Fruit fly (Drosophila melanogaster): Measurements from ENCODE around the gene CG31465.
A peak's percentile ranks its signal among the peaks of the same experiment; 100 is the strongest.

Gene CG31465

DNA sequence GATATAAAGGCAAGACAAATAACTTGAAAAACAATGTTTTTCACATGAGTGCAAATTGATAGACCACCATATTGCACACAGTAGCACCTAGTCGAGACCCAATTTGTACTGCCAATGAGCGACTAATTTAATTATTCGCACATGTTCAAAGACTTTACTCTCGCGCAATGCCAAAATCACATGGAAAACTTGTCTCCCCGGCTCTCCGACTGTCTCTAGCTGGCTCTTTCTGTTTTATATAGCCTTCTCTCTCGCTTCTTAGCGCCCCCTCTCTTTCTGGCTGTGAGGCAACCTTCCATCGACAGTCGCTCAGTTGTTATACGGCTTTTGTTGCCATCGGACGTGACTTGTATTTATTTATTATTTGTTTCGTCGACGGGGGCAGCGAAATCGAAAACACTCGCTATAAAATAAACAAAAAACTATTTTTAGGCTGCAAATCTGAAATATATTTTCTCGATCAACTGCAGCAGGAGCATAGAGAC is 5.6 kb upstream of the CG31465 start, which contains the start of gene CG6656 (continued):
- TF ChIP-seq CG12104 (GFP tag; optimal IDR thresholded peaks at IDR 0.05) = no peak
- TF ChIP-seq CG3407 (GFP tag; optimal IDR thresholded peaks at IDR 0.05) = no peak
- 0 out of 4 replicates have a peak, but pooled peaks have one; percentile 8 for TF ChIP-seq Dll (GFP tag; IDR thresholded peaks at IDR 0.05; ENCODE audit: partially characterized antibody)
- TF ChIP-seq Med (GFP tag) = peak; percentile 81
- TF ChIP-seq CG3838 (GFP tag; optimal IDR thresholded peaks at IDR 0.05) = no peak
- TF ChIP-seq Xbp1 (GFP tag; optimal IDR thresholded peaks at IDR 0.05) = no peak
- TF ChIP-seq CG14441 (GFP tag; IDR thresholded peaks at IDR 0.05) = 0 out of 2 replicates have a peak, but pooled peaks have one; percentile 17
- TF ChIP-seq Fer1 (GFP tag; optimal IDR thresholded peaks at IDR 0.05) = peak; percentile 21
- no peak for TF ChIP-seq CG13624 (GFP tag; optimal IDR thresholded peaks at IDR 0.05)
- TF ChIP-seq pita (GFP tag; optimal IDR thresholded peaks at IDR 0.05) = no peak
- TF ChIP-seq Deaf1 (tag; optimal IDR thresholded peaks at IDR 0.05) = no peak
- TF ChIP-seq slp2 (GFP tag; optimal IDR thresholded peaks at IDR 0.05) = no peak
- no peak for TF ChIP-seq CG2712 (tag; optimal IDR thresholded peaks at IDR 0.05)
- peak; percentile 28; the same call in 1 of the 2 replicates for TF ChIP-seq unc-4 (GFP tag; IDR thresholded peaks at IDR 0.05; ENCODE audit: partially characterized antibody)
- no peak for TF ChIP-seq CG11456 (GFP tag; IDR thresholded peaks at IDR 0.05)
- TF ChIP-seq chinmo (GFP tag; IDR thresholded peaks at IDR 0.05; ENCODE audit: partially characterized antibody) = 0 out of 4 replicates have a peak, but pooled peaks have one; percentile 43
- no peak for TF ChIP-seq CG7963 (GFP tag; IDR thresholded peaks at IDR 0.05; ENCODE audit: partially characterized antibody)
- TF ChIP-seq CG6254 (GFP tag; optimal IDR thresholded peaks at IDR 0.05) = no peak
- TF ChIP-seq NC2β (GFP tag; optimal IDR thresholded peaks at IDR 0.05) = no peak
- TF ChIP-seq kay (GFP tag; optimal IDR thresholded peaks at IDR 0.05) = no peak
- no peak for TF ChIP-seq CG33213 (GFP tag; optimal IDR thresholded peaks at IDR 0.05)
- TF ChIP-seq prd (optimal IDR thresholded peaks at IDR 0.05) = no peak
- no peak; the same call in 2 of the 3 replicates for TF ChIP-seq prd (GFP tag; IDR thresholded peaks at IDR 0.05)
- TF ChIP-seq Blimp-1 (GFP tag; optimal IDR thresholded peaks at IDR 0.05) = no peak
- no peak for TF ChIP-seq pfk (GFP tag; optimal IDR thresholded peaks at IDR 0.05)
- no peak for TF ChIP-seq crp (GFP tag; optimal IDR thresholded peaks at IDR 0.05)
- TF ChIP-seq Lhr (GFP tag; optimal IDR thresholded peaks at IDR 0.05) = no peak
- no peak for TF ChIP-seq cad (GFP tag; optimal IDR thresholded peaks at IDR 0.05)
- no peak for TF ChIP-seq pan (optimal IDR thresholded peaks at IDR 0.05)
- peak in 1 of 2 experiments; percentile 24 for TF ChIP-seq pan (GFP tag; optimal IDR thresholded peaks at IDR 0.05 in 1 of 2, IDR thresholded peaks at IDR 0.05 in 1 of 2)
- peak; percentile 32; the same call in 1 of the 3 replicates for TF ChIP-seq Dbx (GFP tag; IDR thresholded peaks at IDR 0.05)
- TF ChIP-seq zfh1 (GFP tag; IDR thresholded peaks at IDR 0.05) = 0 out of 3 replicates have a peak, but pooled peaks have one; percentile 35
- TF ChIP-seq nom (GFP tag; optimal IDR thresholded peaks at IDR 0.05) = peak; percentile 33
- TF ChIP-seq croc (GFP tag; conservative IDR thresholded peaks at IDR 0.05) = no peak
- TF ChIP-seq Dek (tag; optimal IDR thresholded peaks at IDR 0.05) = no peak
- no peak for TF ChIP-seq Gsc (GFP tag; IDR thresholded peaks at IDR 0.05)
- TF ChIP-seq sr (GFP tag; IDR thresholded peaks at IDR 0.05) = peak; percentile 70; the same call in 2 of the 3 replicates
- TF ChIP-seq CG7372 (GFP tag; IDR thresholded peaks at IDR 0.05) = no peak
- TF ChIP-seq CG4707 (GFP tag; optimal IDR thresholded peaks at IDR 0.05) = no peak
- TF ChIP-seq CG32767 (GFP tag; IDR thresholded peaks at IDR 0.05) = no peak
- no peak for TF ChIP-seq fu2 (GFP tag; optimal IDR thresholded peaks at IDR 0.05)
- TF ChIP-seq caup (GFP tag; optimal IDR thresholded peaks at IDR 0.05; ENCODE audit: severe bottlenecking) = no peak
- TF ChIP-seq CG5953 (GFP tag; IDR thresholded peaks at IDR 0.05) = peak; percentile 7; the same call in 1 of the 2 replicates
- TF ChIP-seq Trl (optimal IDR thresholded peaks at IDR 0.05) = peak; percentile 61 to 85
- TF ChIP-seq Trl (GFP tag; optimal IDR thresholded peaks at IDR 0.05) = no peak
- no peak for TF ChIP-seq sens-2 (GFP tag; IDR thresholded peaks at IDR 0.05)
- TF ChIP-seq oc (tag; optimal IDR thresholded peaks at IDR 0.05) = peak; percentile 21
- no peak for TF ChIP-seq mam (GFP tag; optimal IDR thresholded peaks at IDR 0.05)
- peak; percentile 57; the same call in 1 of the 2 replicates for TF ChIP-seq CG32532 (GFP tag; IDR thresholded peaks at IDR 0.05)
- TF ChIP-seq pb (GFP tag; optimal IDR thresholded peaks at IDR 0.05) = peak; percentile 27
- TF ChIP-seq sens (GFP tag) = peak; percentile 79
